Worm (Caenorhabditis elegans): ENCODE results near the gene cox-11.

cox-11 gene

ce11 chrIV:13244024-13244423 is at the start of gene cox-11:
Gene cox-11, plus strand, starts transcription at chrIV:13244324.
- no peak for TF ChIP-seq unc-62 (GFP tag; optimal IDR thresholded peaks at IDR 0.05)

- TF ChIP-seq unc-62 (GFP tag; optimal IDR thresholded peaks at IDR 0.05): no peak
Measured at ce11 chrIV:13197282-13197681, 46.8 kb upstream of the cox-11 start, which contains the start of gene C48D1.1. Gene C48D1.1, minus strand, starts transcription at chrIV:13197382.

- TF ChIP-seq unc-62 (GFP tag; optimal IDR thresholded peaks at IDR 0.05): no peak
Measured at ce11 chrIV:13204037-13204436, 40.1 kb upstream of the cox-11 start, which contains the start of gene ced-3. Gene ced-3, minus strand, starts transcription at chrIV:13204137.

- no peak for TF ChIP-seq unc-62 (GFP tag; optimal IDR thresholded peaks at IDR 0.05)
Measured at ce11 chrIV:13205891-13206290, 38.2 kb upstream of the cox-11 start.

- no peak for TF ChIP-seq unc-62 (GFP tag; optimal IDR thresholded peaks at IDR 0.05)
Measured at ce11 chrIV:13209566-13209965, 34.6 kb upstream of the cox-11 start, which contains the start of gene C48D1.9. Gene C48D1.9, minus strand, starts transcription at chrIV:13209666.

ce11 chrIV:13214466-13214865 is 29.7 kb upstream of the cox-11 start, which contains the start of gene cho-1:
Gene cho-1, minus strand, starts transcription at chrIV:13214566.
- no peak for TF ChIP-seq unc-62 (GFP tag; optimal IDR thresholded peaks at IDR 0.05)

ce11 chrIV:13220594-13220993 is 23.5 kb upstream of the cox-11 start:
- no peak for TF ChIP-seq unc-62 (GFP tag; optimal IDR thresholded peaks at IDR 0.05)

ce11 chrIV:13221657-13222056 is 22.5 kb upstream of the cox-11 start, which contains the start of gene C48D1.5:
Gene C48D1.5, plus strand, starts transcription at chrIV:13221957.
- no peak for TF ChIP-seq unc-62 (GFP tag; optimal IDR thresholded peaks at IDR 0.05)

ce11 chrIV:13231393-13231792 is 12.7 kb upstream of the cox-11 start:
- no peak for TF ChIP-seq unc-62 (GFP tag; optimal IDR thresholded peaks at IDR 0.05)

- TF ChIP-seq unc-62 (GFP tag; optimal IDR thresholded peaks at IDR 0.05): no peak
Measured at ce11 chrIV:13236485-13236884, 7.6 kb upstream of the cox-11 start, which contains the start of gene pwp-1. Gene pwp-1, minus strand, starts transcription at chrIV:13236585.

ce11 chrIV:13238943-13239861 is 4.9 kb upstream of the cox-11 start, which contains the start of gene tag-115:
Gene tag-115, minus strand, starts transcription at chrIV:13239414.
- no peak for TF ChIP-seq unc-62 (GFP tag; optimal IDR thresholded peaks at IDR 0.05)

- no peak for TF ChIP-seq unc-62 (GFP tag; optimal IDR thresholded peaks at IDR 0.05)
Measured at ce11 chrIV:13240078-13240841, 3.9 kb upstream of the cox-11 start, which contains the start of gene rpl-12. Gene rpl-12, minus strand, starts transcription at chrIV:13240651.

ce11 chrIV:13240842-13241143 is 3.3 kb upstream of the cox-11 start, which contains the start of gene lin-54:
Gene lin-54, plus strand, starts transcription at chrIV:13241044.
- no peak for TF ChIP-seq unc-62 (GFP tag; optimal IDR thresholded peaks at IDR 0.05)

- TF ChIP-seq unc-62 (GFP tag; optimal IDR thresholded peaks at IDR 0.05): no peak
Measured at ce11 chrIV:13241340-13241739, 2.8 kb upstream of the cox-11 start.

- no peak for TF ChIP-seq unc-62 (GFP tag; optimal IDR thresholded peaks at IDR 0.05)
Measured at ce11 chrIV:13243375-13243774, 749 bp upstream of the cox-11 start, which contains the start of gene JC8.4. Gene JC8.4, plus strand, starts transcription at chrIV:13243675.

ce11 chrIV:13246961-13247360 is 2.8 kb downstream of the cox-11 start, which contains the start of gene JC8.7:
Gene JC8.7, plus strand, starts transcription at chrIV:13247261.
- TF ChIP-seq unc-62 (GFP tag; optimal IDR thresholded peaks at IDR 0.05): no peak

Data from whole organism, dauer.